Fruit fly (Drosophila melanogaster): ENCODE measurements around the gene CG9672.

DNA sequence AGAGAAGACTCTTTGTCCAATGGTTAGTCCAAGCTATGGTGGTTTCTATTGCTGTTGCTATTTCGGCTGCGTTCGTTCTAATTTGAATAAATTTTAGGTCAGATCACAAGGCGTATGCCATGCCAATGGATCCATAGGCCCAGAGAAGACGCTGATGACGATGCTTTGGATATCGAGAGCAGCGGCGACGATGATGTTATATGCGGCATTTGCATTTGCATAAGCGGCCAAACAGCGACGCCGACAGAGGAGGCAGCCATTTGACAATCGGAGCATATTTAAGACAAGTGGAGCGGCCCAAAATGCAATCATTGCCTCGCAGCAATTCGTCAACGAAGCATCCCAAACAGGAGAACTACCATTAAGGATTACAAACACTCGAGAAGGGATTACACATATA is 28.0 kb upstream of the CG9672 start, which contains the start of gene TwdlY:
- TF ChIP-seq Myc (optimal IDR thresholded peaks at IDR 0.05), result no peak
- TF ChIP-seq psq (optimal IDR thresholded peaks at IDR 0.05), result no peak
- no peak for TF ChIP-seq Sin3A (optimal IDR thresholded peaks at IDR 0.05)
- TF ChIP-seq insv (optimal IDR thresholded peaks at IDR 0.05), result no peak
- TF ChIP-seq ttk (optimal IDR thresholded peaks at IDR 0.05), result no peak
- no peak for TF ChIP-seq h (optimal IDR thresholded peaks at IDR 0.05)
